Fruit fly (Drosophila melanogaster): ENCODE data around the gene Rad60.

DNA sequence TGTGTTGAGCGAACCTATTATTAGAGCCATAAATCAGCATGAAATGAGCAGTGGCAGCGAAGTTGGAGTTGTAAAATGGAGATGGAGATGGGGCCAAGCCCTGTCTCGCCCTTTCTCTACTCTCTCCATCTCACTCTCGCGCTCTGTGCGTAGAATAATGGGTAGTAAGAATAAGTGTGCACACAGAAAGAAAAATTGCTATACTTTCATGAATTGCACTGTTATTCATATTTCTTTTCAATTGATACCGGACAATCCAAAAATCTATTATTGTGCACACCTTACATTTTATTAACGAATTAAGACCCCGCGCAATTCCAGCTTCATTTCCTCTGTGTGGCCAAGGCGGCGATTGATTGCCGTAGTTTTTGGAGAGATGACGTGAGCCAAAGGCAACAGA, 28.6 kb upstream of the Rad60 start:
- TF ChIP-seq CG13204 (GFP tag; optimal IDR thresholded peaks at IDR 0.05) (no peak), CG15710 (tag; optimal IDR thresholded peaks at IDR 0.05) (no peak), Pif1A (GFP tag; optimal IDR thresholded peaks at IDR 0.05) (no peak), Snoo (tag; optimal IDR thresholded peaks at IDR 0.05) (no peak), CG10348 (GFP tag; IDR thresholded peaks at IDR 0.05) (no peak), CG4496 (GFP tag; IDR thresholded peaks at IDR 0.05) (no peak), EcR (GFP tag; optimal IDR thresholded peaks at IDR 0.05) (no peak), rn (GFP tag; IDR thresholded peaks at IDR 0.05) (no peak), CG12605 (GFP tag; IDR thresholded peaks at IDR 0.05) (no peak), CG32121 (GFP tag; IDR thresholded peaks at IDR 0.05) (no peak), CG34367 (tag; optimal IDR thresholded peaks at IDR 0.05) (no peak), Pif1B (GFP tag; optimal IDR thresholded peaks at IDR 0.05) (no peak)
